Fruit fly (Drosophila melanogaster) Kc167 (cell line): ENCODE measurements around the gene Frq2.

Source experiments
- Myc ChIP-seq: fragments of >200 bp; optimal IDR thresholded peaks from 2 replicates; lab custom pipeline; 2017; ENCODE audit warnings: missing external identifiers
- Sin3A ChIP-seq: fragments of >200 bp; optimal IDR thresholded peaks from 2 replicates; lab custom pipeline; 2018; ENCODE audit warnings: missing external identifiers
- h ChIP-seq: fragments of >200 bp; optimal IDR thresholded peaks from 3 replicates; lab custom pipeline; 2018; ENCODE audit warnings: missing external identifiers
- insv ChIP-seq: fragments of >200 bp; optimal IDR thresholded peaks from 3 replicates; lab custom pipeline; 2018; ENCODE audit warnings: missing external identifiers
- psq ChIP-seq: fragments of >200 bp; optimal IDR thresholded peaks from 2 replicates; lab custom pipeline; 2017; ENCODE audit warnings: missing external identifiers
- ttk ChIP-seq: sonication (Bioruptor generic); optimal IDR thresholded peaks from 2 replicates; lab custom pipeline; 2017; ENCODE audit warnings: missing external identifiers

The Frq2 gene

DNA sequence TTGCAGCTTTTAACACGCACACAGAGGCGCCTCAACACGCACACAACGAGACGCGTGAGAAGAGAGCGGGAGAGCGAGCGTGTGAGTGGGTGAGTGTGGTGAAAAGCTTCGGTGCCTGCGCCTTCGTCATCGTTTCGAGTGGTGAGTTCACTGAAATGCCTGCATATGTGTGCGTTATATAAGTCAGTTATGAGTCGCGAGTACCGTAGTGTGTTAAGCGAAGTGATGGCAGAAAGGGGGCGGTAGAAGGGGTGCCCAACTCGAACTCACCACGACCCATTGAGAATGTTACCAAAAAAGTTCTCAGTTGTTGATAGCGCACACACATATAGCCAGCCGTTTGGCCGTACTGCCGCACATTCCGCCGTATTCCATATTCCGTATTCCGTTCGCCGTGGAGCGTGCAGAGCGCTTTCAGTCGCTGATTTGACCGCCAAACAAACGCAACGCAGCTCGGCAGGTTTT is 22.4 kb upstream of the Frq2 start, which contains the start of gene Frq1:
Frq1 (plus strand) TSS at position 415 of the 465 bp plus-strand sequence.
- no peak for TF ChIP-seq ttk (lab: Kevin White, UChicago)
- TF ChIP-seq h (lab: Kevin White, UChicago), result no peak
- TF ChIP-seq Sin3A (lab: Kevin White, UChicago), result no peak
- TF ChIP-seq psq (lab: Kevin White, UChicago), result no peak

- TF ChIP-seq ttk (lab: Kevin White, UChicago), result no peak
- no peak for TF ChIP-seq insv (lab: Kevin White, UChicago)
Measured at dm6 chrX:18158967-18159366, 18.4 kb upstream of the Frq2 start.

DNA sequence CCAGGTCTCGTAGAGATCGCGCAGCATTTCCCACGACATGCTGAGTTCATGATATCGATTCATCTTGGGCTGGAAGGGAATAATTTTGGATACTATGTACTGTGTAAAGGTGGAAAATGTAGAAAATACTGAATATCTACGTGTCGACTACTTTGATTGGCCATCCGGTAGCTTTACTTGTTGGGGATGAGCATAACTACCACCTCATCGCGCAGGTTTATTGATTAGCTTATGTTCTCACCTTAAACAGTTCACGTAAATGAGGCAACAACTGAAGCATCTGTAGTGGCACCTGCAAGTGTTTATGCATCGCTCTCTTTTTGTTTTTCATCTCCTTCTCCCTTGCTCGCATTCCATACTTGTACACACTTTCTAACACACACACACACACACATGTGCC is 2.0 kb downstream of the Frq2 start, which contains the start of gene Andorra:
Andorra (minus strand) TSS at position 101 of the 400 bp plus-strand sequence.
- no peak for TF ChIP-seq ttk (lab: Kevin White, UChicago)
- TF ChIP-seq h (lab: Kevin White, UChicago), result no peak
- TF ChIP-seq Myc (lab: Kevin White, UChicago), result no peak
- TF ChIP-seq insv (lab: Kevin White, UChicago), result no peak
- no peak for TF ChIP-seq Sin3A (lab: Kevin White, UChicago)
- no peak for TF ChIP-seq psq (lab: Kevin White, UChicago)

- TF ChIP-seq insv (lab: Kevin White, UChicago) (no peak), Sin3A (lab: Kevin White, UChicago) (no peak), ttk (lab: Kevin White, UChicago) (no peak), Myc (lab: Kevin White, UChicago) (no peak), h (lab: Kevin White, UChicago) (no peak), psq (lab: Kevin White, UChicago) (no peak)
Measured at dm6 chrX:18181152-18181551, 3.7 kb downstream of the Frq2 start.

DNA sequence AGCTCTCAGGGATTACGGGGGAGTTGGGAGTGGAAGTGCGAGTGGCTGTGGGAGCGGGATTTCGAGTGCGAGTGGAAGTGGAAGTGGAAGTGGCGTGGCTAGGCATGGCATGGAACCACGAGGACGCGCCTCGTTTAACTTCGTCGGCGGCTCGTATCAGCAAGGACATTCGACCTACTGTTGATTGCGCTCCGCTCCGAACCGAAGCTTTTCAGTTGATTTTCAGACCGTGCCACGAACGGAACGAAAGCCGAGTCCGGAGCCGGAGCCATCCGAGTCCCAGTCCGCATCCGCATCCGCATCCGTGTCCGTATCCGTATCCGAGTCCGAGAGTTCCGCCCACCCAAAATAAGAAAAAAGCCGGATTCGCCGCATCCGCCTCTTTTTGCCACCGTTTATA is 8.5 kb downstream of the Frq2 start:
- TF ChIP-seq ttk (lab: Kevin White, UChicago) (no peak), insv (lab: Kevin White, UChicago) (no peak), h (lab: Kevin White, UChicago) (no peak), Sin3A (lab: Kevin White, UChicago) (no peak), psq (lab: Kevin White, UChicago) (no peak), Myc (lab: Kevin White, UChicago) (no peak)

- no peak for TF ChIP-seq insv (lab: Kevin White, UChicago)
Measured at dm6 chrX:18197642-18198041, 20.2 kb downstream of the Frq2 start.

- TF ChIP-seq insv (lab: Kevin White, UChicago) (no peak), Sin3A (lab: Kevin White, UChicago) (no peak), h (lab: Kevin White, UChicago) (no peak), Myc (lab: Kevin White, UChicago) (no peak), ttk (lab: Kevin White, UChicago) (no peak), psq (lab: Kevin White, UChicago) (no peak)
Measured at dm6 chrX:18205044-18205443, 27.6 kb downstream of the Frq2 start, which contains the start of gene Hesr. Gene Hesr (minus strand): TSS chrX:18205144.

- TF ChIP-seq psq (lab: Kevin White, UChicago) (no peak), Myc (lab: Kevin White, UChicago) (no peak), h (lab: Kevin White, UChicago) (no peak), insv (lab: Kevin White, UChicago) (no peak)
Measured at dm6 chrX:18207533-18207932, 30.1 kb downstream of the Frq2 start.

DNA sequence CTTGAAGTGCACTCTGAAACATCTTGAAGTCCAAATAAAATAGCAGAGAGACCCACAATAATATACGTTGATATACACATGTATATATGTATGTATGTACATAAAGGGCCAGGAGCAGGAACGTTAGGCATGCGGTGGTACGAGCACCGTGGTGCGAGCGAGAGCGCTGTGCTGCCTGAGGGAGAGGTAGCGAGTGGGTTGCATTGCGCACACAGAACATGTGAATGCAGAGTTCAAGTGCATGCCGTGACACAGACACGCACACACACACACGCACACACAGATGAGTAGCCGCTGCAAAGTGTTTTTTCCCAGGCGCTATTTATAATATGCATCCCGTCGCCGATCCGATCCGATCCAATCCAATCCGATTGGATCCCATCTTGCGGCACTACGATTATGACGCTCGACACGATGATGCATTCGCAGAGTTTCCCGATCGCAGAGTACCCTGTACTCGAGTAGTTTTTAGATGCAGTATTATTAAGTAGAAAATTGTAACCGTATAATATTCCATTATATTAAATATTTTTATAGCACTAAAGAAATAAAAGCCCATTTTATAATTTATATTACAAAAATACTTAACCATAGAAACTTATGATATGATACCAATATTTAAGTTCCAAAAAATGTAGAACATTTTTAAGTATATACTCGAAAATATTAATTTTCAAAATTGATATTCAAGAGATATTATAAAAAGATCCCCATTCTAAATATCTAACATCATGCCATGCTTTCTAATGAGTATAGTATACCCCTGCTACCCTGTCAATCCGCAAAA is 30.9 kb downstream of the Frq2 start:
- TF ChIP-seq insv (lab: Kevin White, UChicago) (no peak), psq (lab: Kevin White, UChicago) (no peak), ttk (lab: Kevin White, UChicago) (no peak), Myc (lab: Kevin White, UChicago) (no peak), Sin3A (lab: Kevin White, UChicago) (no peak), h (lab: Kevin White, UChicago) (no peak)

DNA sequence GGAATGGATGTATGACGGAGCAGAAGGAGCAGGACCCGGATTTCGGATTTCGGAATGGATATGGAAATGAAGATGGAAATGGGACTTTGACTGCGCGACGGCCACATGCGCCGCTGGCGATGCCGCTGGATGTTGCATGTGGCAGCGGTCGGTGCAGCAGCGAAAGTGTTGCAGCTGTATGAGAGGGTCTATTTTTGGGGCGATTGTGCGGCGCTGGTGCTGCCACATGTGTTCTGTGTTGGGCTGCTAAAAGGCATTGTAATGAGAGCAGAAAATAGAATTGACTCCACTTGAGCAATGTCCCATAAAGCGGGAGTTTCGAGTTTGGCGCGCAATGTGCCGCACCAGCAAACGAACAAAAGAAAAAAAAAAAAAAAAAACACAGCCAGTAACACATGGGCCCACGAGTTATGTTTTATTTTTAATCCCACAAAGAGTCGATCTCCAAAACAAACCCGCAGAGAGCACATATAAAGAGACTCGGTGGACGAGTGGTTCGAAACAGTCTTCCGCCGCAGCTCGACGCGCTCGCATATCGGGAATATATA is 31.6 kb downstream of the Frq2 start, which contains the start of gene Him:
Him (plus strand) TSS at position 498 of the 548 bp plus-strand sequence.
- no peak for TF ChIP-seq psq (lab: Kevin White, UChicago)
- no peak for TF ChIP-seq insv (lab: Kevin White, UChicago)
- TF ChIP-seq ttk (lab: Kevin White, UChicago), result no peak
- TF ChIP-seq h (lab: Kevin White, UChicago), result no peak
- TF ChIP-seq Sin3A (lab: Kevin White, UChicago), result no peak
- no peak for TF ChIP-seq Myc (lab: Kevin White, UChicago)

DNA sequence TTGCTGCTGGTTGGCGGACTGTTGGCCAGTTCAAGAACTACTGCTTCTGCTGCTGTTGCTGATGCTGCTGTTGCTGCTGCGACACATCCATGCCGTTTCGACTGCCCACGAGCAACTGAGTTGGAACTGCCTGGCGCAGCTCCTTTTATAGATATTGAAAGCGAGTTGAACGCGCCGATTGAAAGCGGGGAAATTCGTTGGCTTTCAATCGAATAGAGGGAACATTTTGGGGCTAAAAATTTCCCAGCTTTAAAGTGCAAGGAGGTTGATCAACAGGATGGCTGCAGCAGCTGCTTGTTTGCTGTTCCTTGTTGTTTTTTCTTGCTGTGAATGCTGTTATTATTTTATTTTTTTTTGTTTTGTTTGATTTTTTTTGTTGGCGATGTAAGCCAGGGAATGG is 48.6 kb downstream of the Frq2 start, which contains the start of gene CG33639:
CG33639 (minus strand) TSS at position 101 of the 400 bp plus-strand sequence.
- TF ChIP-seq Sin3A (lab: Kevin White, UChicago) (no peak), insv (lab: Kevin White, UChicago) (no peak), ttk (lab: Kevin White, UChicago) (no peak)

DNA sequence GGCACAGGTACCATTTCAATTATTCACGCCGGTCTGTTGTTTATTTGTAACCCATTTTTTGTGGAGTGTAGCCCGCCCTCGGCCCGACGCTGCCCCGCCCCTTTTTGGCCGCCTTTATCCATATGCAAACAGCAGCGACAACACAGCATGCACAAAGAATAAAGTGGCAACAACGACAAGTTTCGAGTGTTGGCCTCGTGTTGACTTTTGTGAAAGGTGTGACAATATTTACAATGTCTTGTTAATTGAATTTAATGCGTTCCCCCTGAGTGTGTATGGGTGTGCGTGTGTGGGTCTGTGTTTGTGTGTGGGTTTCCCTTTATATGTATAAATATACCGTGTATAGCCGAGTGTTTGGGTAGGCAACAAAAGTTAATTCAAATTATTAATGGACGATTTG is 60.5 kb downstream of the Frq2 start:
- TF ChIP-seq h (lab: Kevin White, UChicago), result no peak
- no peak for TF ChIP-seq Sin3A (lab: Kevin White, UChicago)
- TF ChIP-seq ttk (lab: Kevin White, UChicago), result no peak
- TF ChIP-seq psq (lab: Kevin White, UChicago), result no peak
- no peak for TF ChIP-seq insv (lab: Kevin White, UChicago)
- no peak for TF ChIP-seq Myc (lab: Kevin White, UChicago)
